Fruit fly (Drosophila melanogaster): ENCODE data around the gene CG32052.

dm6 chr3L:9854583-9855519, 68.0 kb downstream of the CG32052 start, which contains the start of gene RasGAP1:
- TF ChIP-seq CG7045 (GFP tag; optimal IDR thresholded peaks at IDR 0.05) (no peak), kay (GFP tag; ENCODE audit: borderline replicate concordance) (peak; percentile 80)
